Fruit fly (Drosophila melanogaster) whole organism, embryonic: ENCODE data around the gene CG43439.
A peak's percentile ranks its signal among the peaks of the same experiment; 100 is the strongest.

Source experiments
- B-H2 ChIP-seq: fragments of 200-800 bp; sonication (Bioruptor generic); optimal IDR thresholded peaks from 2 replicates; lab custom pipeline; 2018; ENCODE audit warnings: missing biosample characterization, mild to moderate bottlenecking, missing genetic modification characterization
- Bdp1 ChIP-seq: fragments of 200-800 bp; sonication (Bioruptor generic); optimal IDR thresholded peaks from 3 replicates; lab custom pipeline; 2016; ENCODE audit warnings: missing biosample characterization, missing genetic modification characterization
- Bgb ChIP-seq: fragments of 200-800 bp; sonication (Bioruptor generic); IDR thresholded peaks from 2 replicates; pipeline ENCODE4 v1.3.6; 2022; ENCODE audit warnings: missing biosample characterization, missing genetic modification characterization; ENCODE audit not compliant: partially characterized antibody
- CG10321 ChIP-seq: fragments of 200-800 bp; sonication (Bioruptor generic); IDR thresholded peaks from 2 replicates; pipeline ENCODE4 v1.3.6; 2022; ENCODE audit warnings: missing biosample characterization, missing genetic modification characterization
- CG11456 ChIP-seq: fragments of 200-800 bp; sonication (Bioruptor generic); IDR thresholded peaks from 3 replicates; pipeline ENCODE4 v1.3.6; 2022; ENCODE audit warnings: missing biosample characterization, missing genetic modification characterization
- CG12769 ChIP-seq: fragments of 200-800 bp; sonication (Bioruptor generic); optimal IDR thresholded peaks from 2 replicates; lab custom pipeline; 2019; ENCODE audit warnings: missing biosample characterization, mild to moderate bottlenecking, missing genetic modification characterization, moderate library complexity
- CG13287 ChIP-seq: fragments of 200-800 bp; sonication (Bioruptor generic); IDR thresholded peaks from 2 replicates; pipeline ENCODE4 v1.3.6; 2022; ENCODE audit warnings: missing biosample characterization, missing genetic modification characterization; ENCODE audit not compliant: partially characterized antibody
- CG3995 ChIP-seq: fragments of 200-800 bp; sonication (Bioruptor generic); optimal IDR thresholded peaks from 3 replicates; lab custom pipeline; 2016; ENCODE audit warnings: missing biosample characterization, missing genetic modification characterization
- CG6791 ChIP-seq: fragments of 200-800 bp; sonication (Bioruptor generic); IDR thresholded peaks from 3 replicates; pipeline ENCODE4 v1.3.6; 2022; ENCODE audit warnings: missing biosample characterization, missing genetic modification characterization; ENCODE audit not compliant: partially characterized antibody
- CG8478 ChIP-seq: fragments of >200 bp; optimal IDR thresholded peaks from 2 replicates; lab custom pipeline; 2018
- CTCF ChIP-seq: fragments of 200-800 bp; sonication (Bioruptor generic); optimal IDR thresholded peaks from 2 replicates; lab custom pipeline; 2017; ENCODE audit warnings: missing biosample characterization, mild to moderate bottlenecking, missing genetic modification characterization, moderate library complexity
- Deaf1 ChIP-seq: fragments of 200-800 bp; optimal IDR thresholded peaks from 3 replicates; lab custom pipeline; 2019; ENCODE audit warnings: missing biosample characterization, mild to moderate bottlenecking, missing genetic modification characterization, moderate library complexity
- Dll ChIP-seq: fragments of 200-800 bp; sonication (Bioruptor generic); IDR thresholded peaks from 4 replicates; pipeline ENCODE4 v1.3.6; 2022; ENCODE audit warnings: missing biosample characterization, missing genetic modification characterization; ENCODE audit not compliant: partially characterized antibody
- Doc3 ChIP-seq: fragments of 200-800 bp; sonication (Bioruptor generic); IDR thresholded peaks from 3 replicates; pipeline ENCODE4 v1.3.6; 2022; ENCODE audit warnings: missing biosample characterization, missing genetic modification characterization; ENCODE audit not compliant: partially characterized antibody
- Hmr ChIP-seq: fragments of 200-800 bp; sonication (Bioruptor generic); optimal IDR thresholded peaks from 3 replicates; lab custom pipeline; 2017; ENCODE audit warnings: mild to moderate bottlenecking, missing biosample characterization, missing genetic modification reagents, missing genetic modification characterization
- MBD-R2 ChIP-seq: fragments of 200-800 bp; sonication (Bioruptor generic); IDR thresholded peaks from 2 replicates; pipeline ENCODE4 v1.3.6; 2022; ENCODE audit warnings: missing biosample characterization, missing genetic modification characterization
- MTF-1 ChIP-seq: fragments of 200-800 bp; sonication (Bioruptor generic); optimal IDR thresholded peaks from 2 replicates; lab custom pipeline; 2018; ENCODE audit warnings: missing biosample characterization, mild to moderate bottlenecking, missing genetic modification characterization, borderline replicate concordance
- Med ChIP-seq: fragments of 200-800 bp; sonication (Bioruptor generic); peaks from one replicate; lab custom pipeline; 2016; ENCODE audit warnings: missing biosample characterization, missing genetic modification characterization, mild to moderate bottlenecking, inconsistent platforms, moderate library complexity
- Opbp ChIP-seq: fragments of 200-800 bp; sonication (Bioruptor generic); IDR thresholded peaks from 3 replicates; pipeline ENCODE4 v1.3.6; 2022; ENCODE audit warnings: missing biosample characterization, missing genetic modification characterization; ENCODE audit not compliant: partially characterized antibody
- Pdp1 ChIP-seq, 2 experiments: fragments of 200-800 bp; sonication (Bioruptor generic); optimal IDR thresholded peaks; 3 replicates each; lab custom pipeline; 2016; ENCODE audit warnings: missing biosample characterization in 2 of 2, missing genetic modification characterization in 2 of 2, mild to moderate bottlenecking in 1 of 2, moderate library complexity in 1 of 2
- Scr ChIP-seq: fragments of 200-800 bp; sonication (Bioruptor generic); IDR thresholded peaks from 2 replicates; pipeline ENCODE4 v1.3.6; 2022; ENCODE audit warnings: missing biosample characterization, missing genetic modification characterization; ENCODE audit not compliant: partially characterized antibody
- Sry-δ ChIP-seq: fragments of 200-800 bp; sonication (Bioruptor generic); optimal IDR thresholded peaks from 2 replicates; lab custom pipeline; 2016; ENCODE audit warnings: missing biosample characterization, missing genetic modification characterization
- Ssrp ChIP-seq: fragments of 200-800 bp; sonication (Bioruptor generic); optimal IDR thresholded peaks from 2 replicates; lab custom pipeline; 2018; ENCODE audit warnings: missing biosample characterization, mild to moderate bottlenecking, missing genetic modification characterization, moderate library complexity
- Trl ChIP-seq, 3 experiments: fragments of >200 bp in 2 of 3; fragments of 200-800 bp in 1 of 3; sonication (Bioruptor generic) in 1 of 3; optimal IDR thresholded peaks; 2 replicates in 1 of 3; 3 replicates in 2 of 3; lab custom pipeline; 2016 to 2017; ENCODE audit warnings: missing biosample characterization in 1 of 3, missing genetic modification characterization in 1 of 3
- Xbp1 ChIP-seq: fragments of 200-800 bp; sonication (Bioruptor generic); optimal IDR thresholded peaks from 3 replicates; lab custom pipeline; 2016; ENCODE audit warnings: missing biosample characterization, mild to moderate bottlenecking, missing genetic modification characterization
- amos ChIP-seq: fragments of 200-800 bp; sonication (Bioruptor generic); IDR thresholded peaks from 2 replicates; pipeline ENCODE4 v1.3.6; 2022; ENCODE audit warnings: missing biosample characterization, missing genetic modification characterization; ENCODE audit not compliant: partially characterized antibody
- ase ChIP-seq: fragments of 200-800 bp; sonication (Bioruptor generic); IDR thresholded peaks from 3 replicates; pipeline ENCODE4 v1.3.6; 2022; ENCODE audit warnings: missing biosample characterization, missing genetic modification characterization
- bab2 ChIP-seq: fragments of 200-800 bp; sonication (Bioruptor generic); optimal IDR thresholded peaks from 2 replicates; lab custom pipeline; 2016; ENCODE audit warnings: missing biosample characterization, missing genetic modification characterization
- br ChIP-seq: fragments of >200 bp; optimal IDR thresholded peaks from 2 replicates; lab custom pipeline; 2017
- ci ChIP-seq: fragments of 200-800 bp; sonication (Bioruptor generic); IDR thresholded peaks from 3 replicates; pipeline ENCODE4 v1.3.6; 2022; ENCODE audit warnings: missing biosample characterization, missing genetic modification characterization
- dimm ChIP-seq: fragments of 200-800 bp; sonication (Bioruptor generic); IDR thresholded peaks from 2 replicates; pipeline ENCODE4 v1.3.6; 2022; ENCODE audit warnings: missing biosample characterization, missing genetic modification characterization
- fd102C ChIP-seq: fragments of 200-800 bp; sonication (Bioruptor generic); optimal IDR thresholded peaks from 2 replicates; lab custom pipeline; 2018; ENCODE audit warnings: missing biosample characterization, mild to moderate bottlenecking, missing genetic modification characterization, moderate library complexity
- ftz-f1 ChIP-seq: fragments of 200-800 bp; sonication (Bioruptor generic); optimal IDR thresholded peaks from 2 replicates; lab custom pipeline; 2016; ENCODE audit warnings: missing biosample characterization, missing genetic modification characterization
- hbn ChIP-seq: fragments of 200-800 bp; sonication (Bioruptor generic); IDR thresholded peaks from 2 replicates; pipeline ENCODE4 v1.3.6; 2022; ENCODE audit warnings: missing biosample characterization, missing genetic modification characterization; ENCODE audit not compliant: partially characterized antibody
- hkb ChIP-seq, 2 experiments: fragments of 200-800 bp in 1 of 2; fragments of >200 bp in 1 of 2; sonication (Bioruptor generic) in 1 of 2; IDR thresholded peaks in 1 of 2; optimal IDR thresholded peaks in 1 of 2; 2 replicates each; pipeline versions ENCODE4 v1.3.6 to Lab custom; 2017 to 2022; ENCODE audit warnings: missing biosample characterization in 1 of 2, missing genetic modification characterization in 1 of 2
- nerfin-1 ChIP-seq: fragments of 200-800 bp; sonication (Bioruptor generic); optimal IDR thresholded peaks from 3 replicates; lab custom pipeline; 2019; ENCODE audit warnings: missing biosample characterization, mild to moderate bottlenecking, missing genetic modification characterization, moderate library complexity
- pzg ChIP-seq: fragments of 200-800 bp; sonication (Bioruptor generic); optimal IDR thresholded peaks from 3 replicates; lab custom pipeline; 2018; ENCODE audit warnings: missing biosample characterization, mild to moderate bottlenecking, missing genetic modification characterization, moderate library complexity
- rib ChIP-seq: fragments of 200-800 bp; sonication (Bioruptor generic); IDR thresholded peaks from 2 replicates; pipeline ENCODE4 v1.3.6; 2022; ENCODE audit warnings: missing biosample characterization, missing genetic modification characterization
- sd ChIP-seq: fragments of 200-800 bp; sonication (Bioruptor generic); optimal IDR thresholded peaks from 3 replicates; lab custom pipeline; 2018; ENCODE audit warnings: missing biosample characterization, mild to moderate bottlenecking, missing genetic modification characterization, moderate library complexity
- sob ChIP-seq: fragments of 200-800 bp; sonication (Bioruptor generic); IDR thresholded peaks from 2 replicates; pipeline ENCODE4 v1.3.6; 2022; ENCODE audit warnings: missing biosample characterization, missing genetic modification characterization
- sr ChIP-seq: fragments of 200-800 bp; sonication (Bioruptor generic); IDR thresholded peaks from 3 replicates; pipeline ENCODE4 v1.3.6; 2022; ENCODE audit warnings: missing biosample characterization, missing genetic modification characterization
- tgo ChIP-seq: fragments of 200-800 bp; sonication (Bioruptor generic); IDR thresholded peaks from 3 replicates; pipeline ENCODE4 v1.3.6; 2022; ENCODE audit warnings: missing biosample characterization, missing genetic modification characterization
- tin ChIP-seq: fragments of 200-800 bp; sonication (Bioruptor generic); optimal IDR thresholded peaks from 3 replicates; lab custom pipeline; 2016; ENCODE audit warnings: missing biosample characterization, missing genetic modification characterization
- tll ChIP-seq, 2 experiments: fragments of 200-800 bp in 1 of 2; fragments of >200 bp in 1 of 2; sonication (Bioruptor generic) in 1 of 2; optimal IDR thresholded peaks; 2 replicates each; lab custom pipeline; 2017 to 2019; ENCODE audit warnings: missing biosample characterization in 2 of 2, missing genetic modification characterization in 2 of 2, mild to moderate bottlenecking in 1 of 2, moderate library complexity in 1 of 2
- ttk ChIP-seq: fragments of 200-800 bp; sonication (Bioruptor generic); IDR thresholded peaks from 2 replicates; pipeline ENCODE4 v2.1.2; 2022; ENCODE audit warnings: missing biosample characterization, missing genetic modification characterization
- vnd ChIP-seq: fragments of 200-800 bp; sonication (Bioruptor generic); IDR thresholded peaks from 3 replicates; pipeline ENCODE4 v1.3.6; 2022; ENCODE audit warnings: missing biosample characterization, missing genetic modification characterization; ENCODE audit not compliant: partially characterized antibody
- zfh1 ChIP-seq: fragments of 200-800 bp; sonication (Bioruptor generic); IDR thresholded peaks from 3 replicates; pipeline ENCODE4 v1.3.6; 2022; ENCODE audit warnings: missing biosample characterization, missing genetic modification characterization

CG43439 gene

dm6 chr3L:6942831-6943114, 41.6 kb downstream of the CG43439 start, which contains the start of gene tow (continued):
- TF ChIP-seq rib (peak; percentile 40; the same call in 1 of the 2 replicates), tin (GFP tag; lab: Kevin White, UChicago) (no peak), Bdp1 (no peak), zfh1 (GFP tag; lab: Robert Waterston, UW) (no peak), bab2 (GFP tag; lab: Kevin White, UChicago) (no peak), dimm (GFP tag; lab: Robert Waterston, UW) (no peak), CG3995 (GFP tag; lab: Kevin White, UChicago) (no peak), br (lab: Kevin White, UChicago) (no peak), nerfin-1 (peak; percentile 95), Xbp1 (GFP tag; lab: Kevin White, UChicago) (no peak), tll (GFP tag; optimal IDR thresholded peaks at IDR 0.05; lab: Kevin White, UChicago) (no peak), Pdp1 (GFP tag; optimal IDR thresholded peaks at IDR 0.05; lab: Kevin White, UChicago) (no peak), ci (GFP tag; lab: Robert Waterston, UW) (peak; percentile 41; the same call in 1 of the 3 replicates), Ssrp (tag; lab: Kevin White, UChicago) (no peak), vnd (GFP tag; lab: Robert Waterston, UW) (0 out of 3 replicates have a peak, but pooled peaks have one; percentile 7), sob (GFP tag; lab: Robert Waterston, UW) (no peak), CG12769 (no peak), MTF-1 (GFP tag; lab: Kevin White, UChicago) (no peak), tgo (GFP tag; lab: Robert Waterston, UW) (no peak)

- peak; percentile 47; the same call in 1 of the 2 replicates for TF ChIP-seq amos (GFP tag; lab: Robert Waterston, UW)
- 0 out of 2 replicates have a peak, but pooled peaks have one; percentile 39 for TF ChIP-seq MBD-R2
- no peak for TF ChIP-seq hkb (optimal IDR thresholded peaks at IDR 0.05; lab: Kevin White, UChicago)
- TF ChIP-seq hkb (GFP tag; IDR thresholded peaks at IDR 0.05; lab: Robert Waterston, UW): 0 out of 2 replicates have a peak, but pooled peaks have one; percentile 14
- TF ChIP-seq sr (GFP tag; lab: Robert Waterston, UW): peak; percentile 45; the same call in 1 of the 3 replicates
- no peak for TF ChIP-seq Trl (optimal IDR thresholded peaks at IDR 0.05; lab: Kevin White, UChicago)
- peak; percentile 16 for TF ChIP-seq Trl (GFP tag; optimal IDR thresholded peaks at IDR 0.05; lab: Kevin White, UChicago)
- TF ChIP-seq zfh1 (GFP tag; lab: Robert Waterston, UW): 0 out of 3 replicates have a peak, but pooled peaks have one; percentile 13
- peak; percentile 20 for TF ChIP-seq Deaf1 (tag; lab: Kevin White, UChicago)
- TF ChIP-seq pzg: peak; percentile 21
- peak; percentile 34; the same call in 2 of the 3 replicates for TF ChIP-seq Doc3 (GFP tag; lab: Robert Waterston, UW)
- peak; percentile 1 for TF ChIP-seq CG8478 (lab: Kevin White, UChicago)
- TF ChIP-seq Dll: peak; percentile 68; the same call in 3 of the 4 replicates
- TF ChIP-seq sd (tag; lab: Kevin White, UChicago): peak; percentile 75
- no peak for TF ChIP-seq ase
- TF ChIP-seq fd102C: no peak
- TF ChIP-seq CTCF (GFP tag; lab: Kevin White, UChicago): peak; percentile 92
- TF ChIP-seq B-H2 (GFP tag; lab: Kevin White, UChicago): no peak
- TF ChIP-seq CG10321 (GFP tag; lab: Robert Waterston, UW): no peak
- TF ChIP-seq Med: peak; percentile 51
- TF ChIP-seq Bgb (GFP tag; lab: Robert Waterston, UW): peak; percentile 44; the same call in 1 of the 2 replicates
- 0 out of 3 replicates have a peak, but pooled peaks have one; percentile 26 for TF ChIP-seq CG11456 (GFP tag; lab: Robert Waterston, UW)
- peak; percentile 21 for TF ChIP-seq ftz-f1 (GFP tag; lab: Kevin White, UChicago)
- TF ChIP-seq CG6791 (GFP tag; lab: Robert Waterston, UW): 0 out of 3 replicates have a peak, but pooled peaks have one; percentile 14
- peak; percentile 43; the same call in 2 of the 3 replicates for TF ChIP-seq Opbp (GFP tag; lab: Robert Waterston, UW)
- TF ChIP-seq Sry-δ (GFP tag; lab: Kevin White, UChicago): peak; percentile 7
- TF ChIP-seq hbn (GFP tag; lab: Robert Waterston, UW): peak; percentile 37; the same call in 1 of the 2 replicates
- peak; percentile 33 for TF ChIP-seq Scr (GFP tag; lab: Robert Waterston, UW)
- TF ChIP-seq ttk (GFP tag; lab: Robert Waterston, UW): peak; percentile 68; the same call in 1 of the 2 replicates
- TF ChIP-seq CG13287 (GFP tag; lab: Robert Waterston, UW): peak; percentile 77
- TF ChIP-seq Hmr: peak; percentile 37
These were observed 42.1 kb downstream of the CG43439 start for dm6 chr3L:6942103-6942830.
